Worm (Caenorhabditis elegans): ENCODE measurements around the gene str-13.

DNA sequence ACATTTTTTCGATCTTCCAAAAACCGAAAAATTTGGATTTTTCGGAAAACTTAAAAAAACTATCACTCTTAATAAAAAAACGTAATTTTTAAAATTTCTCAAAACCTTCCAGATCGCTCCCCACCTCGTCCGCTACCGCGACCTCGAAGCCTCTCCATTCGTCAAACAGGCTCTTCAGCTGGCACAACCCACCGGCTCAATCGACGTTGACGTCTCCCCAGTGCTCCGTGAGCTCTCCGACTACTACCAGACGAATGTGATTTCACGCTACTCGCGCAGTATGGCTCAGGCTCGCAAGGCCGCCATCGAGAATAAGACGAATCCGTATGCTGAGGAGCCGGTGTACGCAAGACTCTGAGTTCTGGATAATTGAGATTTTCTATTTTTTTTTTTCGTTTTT is 20.6 kb downstream of the str-13 start:
- TF ChIP-seq elt-1 (tag; optimal IDR thresholded peaks at IDR 0.05) (no peak), nhr-11 (tag; optimal IDR thresholded peaks at IDR 0.05) (no peak), lin-15B (tag; optimal IDR thresholded peaks at IDR 0.05) (no peak), skn-1 (tag; optimal IDR thresholded peaks at IDR 0.05) (no peak), egl-27 (tag; optimal IDR thresholded peaks at IDR 0.05) (no peak), tbx-2 (tag; optimal IDR thresholded peaks at IDR 0.05) (no peak), lin-39 (tag; optimal IDR thresholded peaks at IDR 0.05) (no peak), zag-1 (tag; optimal IDR thresholded peaks at IDR 0.05) (no peak)
